Worm (Caenorhabditis elegans): ENCODE data around the gene C11D2.4.

The C11D2.4 gene

DNA sequence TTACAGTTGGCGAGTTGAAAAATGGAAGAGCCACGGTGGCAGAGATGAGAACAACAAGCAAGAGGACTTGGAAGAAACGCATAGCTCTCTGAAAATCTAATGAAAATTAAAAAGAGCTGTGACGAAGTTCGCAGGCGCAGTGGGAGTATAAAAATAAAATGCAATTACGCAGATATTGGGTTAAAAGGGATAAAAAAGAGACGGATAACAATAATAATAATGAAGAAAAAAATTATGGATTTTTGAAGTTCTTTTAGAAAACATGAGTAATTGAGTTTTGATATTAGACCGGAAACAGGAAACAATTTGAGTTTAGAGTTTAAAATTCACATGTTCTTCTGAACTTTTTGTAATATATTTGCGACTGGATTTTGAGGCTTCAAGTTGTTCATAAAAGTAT, 44.5 kb downstream of the C11D2.4 start, which contains the start of gene M03D4.3:
Gene M03D4.3 (minus strand): TSS at position 101 of the 400 bp plus-strand sequence.
- no peak for TF ChIP-seq ztf-4 (tag; optimal IDR thresholded peaks at IDR 0.05)
- no peak for TF ChIP-seq nhr-237 (tag; optimal IDR thresholded peaks at IDR 0.05)
- no peak for TF ChIP-seq nhr-12 (tag; optimal IDR thresholded peaks at IDR 0.05)
- TF ChIP-seq jun-1 (tag; optimal IDR thresholded peaks at IDR 0.05) = no peak
- no peak for TF ChIP-seq skn-1 (tag; optimal IDR thresholded peaks at IDR 0.05)
- TF ChIP-seq nhr-23 (tag; optimal IDR thresholded peaks at IDR 0.05) = no peak
- no peak for TF ChIP-seq nhr-76 (tag; optimal IDR thresholded peaks at IDR 0.05)
- TF ChIP-seq nhr-43 (tag; optimal IDR thresholded peaks at IDR 0.05; ENCODE audit: poor library complexity, severe bottlenecking) = no peak
- TF ChIP-seq elt-3 (tag; optimal IDR thresholded peaks at IDR 0.05) = no peak
- TF ChIP-seq elt-1 (tag; optimal IDR thresholded peaks at IDR 0.05) = no peak

DNA sequence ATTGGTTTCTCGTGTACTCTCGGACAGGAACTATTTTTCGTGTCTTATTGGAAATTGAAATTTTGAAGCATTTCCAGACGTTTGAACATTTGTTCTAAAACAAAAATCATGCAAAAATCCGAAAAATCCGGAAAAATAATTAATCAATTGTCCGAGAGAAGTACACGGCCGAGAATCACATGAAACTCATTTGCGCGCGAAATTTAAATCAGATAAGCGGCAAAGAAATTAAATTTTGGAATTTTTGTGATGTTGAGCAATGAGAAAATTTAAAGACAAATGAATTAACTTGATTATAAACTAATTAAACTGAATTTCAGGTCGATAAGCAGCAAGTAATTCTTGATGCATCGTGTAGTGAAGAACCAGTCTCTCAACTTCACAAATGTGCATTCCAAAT, 48.1 kb downstream of the C11D2.4 start:
- TF ChIP-seq elt-3 (tag; optimal IDR thresholded peaks at IDR 0.05) = no peak
- TF ChIP-seq ceh-28 (tag; optimal IDR thresholded peaks at IDR 0.05) = no peak
- TF ChIP-seq lsy-12 (tag; optimal IDR thresholded peaks at IDR 0.05) = no peak
- no peak for TF ChIP-seq hmg-11 (tag; optimal IDR thresholded peaks at IDR 0.05)
- no peak for TF ChIP-seq eor-1 (tag; optimal IDR thresholded peaks at IDR 0.05)
- TF ChIP-seq nhr-23 (tag; optimal IDR thresholded peaks at IDR 0.05) = no peak

All from whole organism, L3 larva.